Worm (Caenorhabditis elegans): ENCODE measurements around the gene srh-62.

- TF ChIP-seq ZK546.5 (tag; optimal IDR thresholded peaks at IDR 0.05) (no peak), nhr-25 (tag; optimal IDR thresholded peaks at IDR 0.05) (no peak), ztf-11 (tag; optimal IDR thresholded peaks at IDR 0.05) (no peak), crh-2 (tag; optimal IDR thresholded peaks at IDR 0.05) (no peak), R02D3.7 (tag; optimal IDR thresholded peaks at IDR 0.05) (no peak), aly-2 (tag; optimal IDR thresholded peaks at IDR 0.05) (no peak), unc-62 (GFP tag; optimal IDR thresholded peaks at IDR 0.05) (no peak), elt-3 (tag; optimal IDR thresholded peaks at IDR 0.05) (no peak), unc-39 (tag; optimal IDR thresholded peaks at IDR 0.05) (no peak), ama-1 (optimal IDR thresholded peaks at IDR 0.05) (no peak), elt-1 (tag; optimal IDR thresholded peaks at IDR 0.05) (no peak)
Measured at ce11 chrV:449130-449529, 46.2 kb upstream of the srh-62 start, which contains the start of gene srh-35.

Data from whole organism, L2 larva.